Worm (Caenorhabditis elegans): Measurements from ENCODE around the gene fut-5.
A peak's percentile ranks its signal among the peaks of the same experiment; 100 is the strongest.

ce11 chrII:4672584-4673110 lies 5.2 kb upstream of the fut-5 start, which contains the start of the genes clec-140 and hmg-11:
- TF ChIP-seq T22C8.4 (GFP tag; IDR thresholded peaks at IDR 0.05) (peak; percentile 52), flt-1 (GFP tag; IDR thresholded peaks at IDR 0.05) (0 out of 2 replicates have a peak, but pooled peaks have one; percentile 37), klf-2 (GFP tag; conservative IDR thresholded peaks at IDR 0.05) (no peak), tab-1 (GFP tag; IDR thresholded peaks at IDR 0.05) (no peak), ztf-29 (GFP tag; IDR thresholded peaks at IDR 0.05) (no peak)
